Worm (Caenorhabditis elegans): ENCODE results near the gene osm-7.

osm-7 gene

ce11 chrIII:13555234-13555633, 20.7 kb upstream of the osm-7 start, which contains the start of gene scav-2:
scav-2 (minus strand) TSS chrIII:13555334.
- TF ChIP-seq nhr-67 (tag; optimal IDR thresholded peaks at IDR 0.05) (no peak), egl-5 (tag; optimal IDR thresholded peaks at IDR 0.05) (no peak), eor-1 (tag; optimal IDR thresholded peaks at IDR 0.05) (no peak), nhr-43 (tag; optimal IDR thresholded peaks at IDR 0.05; ENCODE audit: poor library complexity, severe bottlenecking) (no peak), unc-39 (tag; optimal IDR thresholded peaks at IDR 0.05) (no peak), nhr-12 (tag; optimal IDR thresholded peaks at IDR 0.05) (no peak), ceh-28 (tag; optimal IDR thresholded peaks at IDR 0.05) (no peak), hmg-11 (tag; optimal IDR thresholded peaks at IDR 0.05) (no peak), nhr-23 (tag; optimal IDR thresholded peaks at IDR 0.05) (no peak), snpc-4 (tag; optimal IDR thresholded peaks at IDR 0.05) (no peak), ceh-82 (tag; optimal IDR thresholded peaks at IDR 0.05) (no peak), pha-4 (tag; optimal IDR thresholded peaks at IDR 0.05) (no peak), jun-1 (tag; optimal IDR thresholded peaks at IDR 0.05) (no peak), tbx-2 (tag; optimal IDR thresholded peaks at IDR 0.05) (no peak), fos-1 (tag; optimal IDR thresholded peaks at IDR 0.05) (no peak), lin-39 (tag; optimal IDR thresholded peaks at IDR 0.05) (no peak), ztf-4 (tag; optimal IDR thresholded peaks at IDR 0.05) (no peak), R02D3.7 (tag; optimal IDR thresholded peaks at IDR 0.05) (no peak), skn-1 (tag; optimal IDR thresholded peaks at IDR 0.05) (no peak), nhr-77 (tag; optimal IDR thresholded peaks at IDR 0.05) (no peak)

- peak; percentile 45 for TF ChIP-seq nhr-23 (tag; optimal IDR thresholded peaks at IDR 0.05)
- TF ChIP-seq nhr-25 (tag; optimal IDR thresholded peaks at IDR 0.05): peak; percentile 20
- TF ChIP-seq aly-2 (tag; optimal IDR thresholded peaks at IDR 0.05): no peak
Measured at ce11 chrIII:13556039-13556438, 19.9 kb upstream of the osm-7 start.

DNA sequence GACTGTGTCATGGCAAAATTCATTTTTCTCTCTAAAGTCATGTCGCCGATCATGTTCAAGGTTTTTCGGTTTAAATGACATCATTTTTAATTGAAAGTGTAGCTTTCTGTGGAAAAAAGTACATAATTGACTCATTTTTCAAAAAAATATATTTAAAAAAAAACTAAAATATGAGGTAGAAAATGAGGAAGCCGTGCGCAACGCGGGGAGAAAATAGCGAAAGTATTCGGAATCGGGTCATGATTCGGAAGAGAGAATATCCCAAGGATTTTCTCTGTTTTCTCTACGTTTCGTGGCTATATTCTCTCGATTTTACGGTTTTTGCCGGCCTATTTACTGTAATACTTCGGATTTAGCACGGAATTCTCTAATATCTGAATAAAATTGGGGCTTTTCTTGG, 15.3 kb upstream of the osm-7 start:
- TF ChIP-seq R02D3.7 (tag; optimal IDR thresholded peaks at IDR 0.05) (no peak), nhr-23 (tag; optimal IDR thresholded peaks at IDR 0.05) (peak; percentile 34)

DNA sequence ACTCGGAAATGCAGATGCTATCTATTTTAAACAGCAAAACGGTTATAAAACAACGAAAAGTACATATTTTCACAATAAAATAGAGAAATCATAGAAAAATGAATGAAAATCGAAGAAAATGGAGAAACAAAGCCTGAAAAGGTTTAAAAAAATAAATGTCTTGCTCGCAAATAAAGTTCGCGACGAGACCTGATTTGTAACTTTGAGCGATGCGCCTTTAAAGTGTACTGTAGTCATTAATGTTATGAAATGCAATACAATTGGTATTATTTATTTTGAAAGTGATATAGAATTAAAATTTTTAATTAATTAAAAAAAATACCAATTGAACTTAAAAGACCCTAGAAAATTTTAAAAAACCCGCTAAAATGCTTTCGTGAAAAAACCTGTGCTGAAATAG, 14.7 kb upstream of the osm-7 start:
- TF ChIP-seq nhr-12 (tag; optimal IDR thresholded peaks at IDR 0.05): no peak
- TF ChIP-seq daf-12 (tag; optimal IDR thresholded peaks at IDR 0.05): no peak
- no peak for TF ChIP-seq zag-1 (tag; optimal IDR thresholded peaks at IDR 0.05)
- TF ChIP-seq ztf-11 (tag; optimal IDR thresholded peaks at IDR 0.05): no peak
- TF ChIP-seq fkh-2 (tag; optimal IDR thresholded peaks at IDR 0.05): no peak

DNA sequence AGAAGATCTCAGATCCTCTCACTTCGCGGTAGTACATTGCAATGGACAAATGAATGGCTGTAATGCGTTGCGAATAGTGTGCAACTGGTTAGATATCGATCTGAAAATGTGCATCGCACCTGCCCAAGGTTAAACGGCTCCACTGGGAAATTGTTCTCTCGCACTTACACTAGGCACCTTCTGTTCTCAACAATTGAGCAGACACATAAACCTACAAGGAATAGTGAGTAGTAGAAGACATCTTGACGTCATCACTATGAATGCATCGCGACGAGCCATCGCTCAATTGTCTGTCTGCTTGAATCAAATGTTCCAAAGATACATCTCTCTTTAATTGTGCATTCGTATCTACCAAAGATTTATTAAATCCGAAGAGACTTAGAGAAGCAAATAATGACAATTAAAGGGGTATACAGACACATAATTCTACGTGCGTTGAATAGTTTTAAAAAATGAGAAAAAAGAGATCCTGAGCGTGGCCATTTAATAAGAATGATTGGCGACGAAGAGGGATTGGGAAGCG, 12.9 kb upstream of the osm-7 start, which contains the start of gene T05D4.2:
TSS of gene T05D4.2 (minus strand) at position 83 of the 523 bp plus-strand sequence.
- TF ChIP-seq elt-2 (tag; optimal IDR thresholded peaks at IDR 0.05): no peak
- peak; percentile 92 for TF ChIP-seq ama-1 (optimal IDR thresholded peaks at IDR 0.05)
- TF ChIP-seq eor-1 (tag; optimal IDR thresholded peaks at IDR 0.05): no peak
- peak; percentile 30 for TF ChIP-seq ceh-82 (tag; optimal IDR thresholded peaks at IDR 0.05)

DNA sequence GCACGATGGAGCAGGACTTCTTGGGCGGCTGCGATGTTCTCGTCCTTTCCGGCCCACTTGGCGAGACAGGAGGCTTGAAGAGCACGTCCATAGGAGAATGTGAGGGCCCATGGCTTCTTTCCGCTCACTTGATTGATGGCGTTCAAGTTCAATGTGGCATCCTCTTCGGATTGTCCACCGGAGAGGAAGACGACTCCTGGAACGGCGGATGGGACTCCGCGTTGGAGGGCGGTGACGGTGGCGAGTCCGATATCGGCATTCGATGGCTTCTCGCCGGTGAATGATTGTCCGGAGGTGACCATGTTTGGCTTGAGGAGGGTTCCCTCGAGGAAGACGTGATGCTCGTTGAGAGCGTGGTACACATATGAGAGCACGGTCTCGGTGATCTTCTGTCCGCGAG, 12.4 kb upstream of the osm-7 start:
- TF ChIP-seq ceh-9 (tag; optimal IDR thresholded peaks at IDR 0.05) (no peak), tbx-2 (tag; optimal IDR thresholded peaks at IDR 0.05) (no peak), ztf-4 (tag; optimal IDR thresholded peaks at IDR 0.05) (no peak), elt-2 (tag; optimal IDR thresholded peaks at IDR 0.05) (no peak), nhr-67 (tag; optimal IDR thresholded peaks at IDR 0.05) (no peak), nhr-76 (tag; optimal IDR thresholded peaks at IDR 0.05) (no peak), ceh-16 (tag; optimal IDR thresholded peaks at IDR 0.05) (no peak), elt-1 (tag; optimal IDR thresholded peaks at IDR 0.05) (no peak), lin-15B (tag; optimal IDR thresholded peaks at IDR 0.05) (no peak), snpc-4 (tag; optimal IDR thresholded peaks at IDR 0.05) (no peak), daf-12 (tag; optimal IDR thresholded peaks at IDR 0.05) (no peak), pqm-1 (tag; optimal IDR thresholded peaks at IDR 0.05) (no peak), ceh-82 (tag; optimal IDR thresholded peaks at IDR 0.05) (no peak), nhr-25 (tag; optimal IDR thresholded peaks at IDR 0.05) (no peak), egl-27 (tag; optimal IDR thresholded peaks at IDR 0.05) (no peak)

Measured in whole organism, L3 larva.